Worm (Caenorhabditis elegans) whole organism, young adult: ENCODE results near the gene F41G3.21.

ENCODE experiments used
- B0019.2 ChIP-seq: fragments of 200-800 bp; sonication (Bioruptor generic); conservative IDR thresholded peaks from 2 replicates; pipeline ENCODE4 v1.3.6; 2022; ENCODE audit warnings: missing genetic modification reagents, missing genetic modification characterization, missing compliant biosample characterization
- T26A5.8 ChIP-seq: sonication (generic microtip); optimal IDR thresholded peaks from 2 replicates; lab custom pipeline; 2016; ENCODE audit warnings: missing genetic modification characterization, missing compliant biosample characterization
- Y67H2A.10 ChIP-seq: fragments of 200-800 bp; sonication (Bioruptor generic); conservative IDR thresholded peaks from 2 replicates; pipeline ENCODE4 v1.3.6; 2022; ENCODE audit warnings: missing genetic modification reagents, missing genetic modification characterization, missing compliant biosample characterization
- ccch-3 ChIP-seq: fragments of 200-800 bp; sonication (Bioruptor generic); optimal IDR thresholded peaks from 2 replicates; lab custom pipeline; 2018; ENCODE audit warnings: mild to moderate bottlenecking, missing genetic modification characterization, missing compliant biosample characterization
- let-607 ChIP-seq, 2 experiments: fragments of 200-800 bp in 1 of 2; sonication (Bioruptor generic) in 1 of 2; sonication (generic microtip) in 1 of 2; optimal IDR thresholded peaks; 2 replicates each; lab custom pipeline; 2016 to 2018; ENCODE audit warnings: mild to moderate bottlenecking in 2 of 2, missing compliant biosample characterization in 2 of 2, missing genetic modification characterization in 2 of 2, moderate library complexity in 2 of 2, missing genotype in 1 of 2
- lin-54 ChIP-seq: fragments of 200-800 bp; sonication (Bioruptor generic); optimal IDR thresholded peaks from 2 replicates; lab custom pipeline; 2018; ENCODE audit warnings: mild to moderate bottlenecking, missing genetic modification characterization, missing compliant biosample characterization
- madf-3 ChIP-seq: fragments of 200-800 bp; sonication (Bioruptor generic); IDR thresholded peaks from 2 replicates; pipeline ENCODE4 v1.3.6; 2022; ENCODE audit warnings: missing genetic modification reagents, missing genetic modification characterization, missing compliant biosample characterization
- mel-28 ChIP-seq: sonication (generic microtip); optimal IDR thresholded peaks from 2 replicates; lab custom pipeline; 2016; ENCODE audit warnings: borderline replicate concordance, mild to moderate bottlenecking, missing genetic modification characterization, missing compliant biosample characterization
- pha-4 ChIP-seq: fragments of 150-350 bp; sonication (generic microtip); optimal IDR thresholded peaks from 2 replicates; lab custom pipeline; 2014; ENCODE audit warnings: missing biosample characterization, missing genetic modification reagents, missing genetic modification characterization
- somi-1 ChIP-seq: fragments of 200-800 bp; sonication (Bioruptor generic); optimal IDR thresholded peaks from 2 replicates; lab custom pipeline; 2018; ENCODE audit warnings: mild to moderate bottlenecking, missing genetic modification characterization, missing compliant biosample characterization
- unc-62 ChIP-seq: fragments of 150-350 bp; optimal IDR thresholded peaks from 2 replicates; lab custom pipeline; 2014; ENCODE audit warnings: missing biosample characterization, missing genetic modification reagents, missing genetic modification characterization

- no peak for TF ChIP-seq pha-4 (tag; lab: Kevin White, UChicago)
- TF ChIP-seq ccch-3 (GFP tag; lab: Kevin White, UChicago) = no peak
- TF ChIP-seq let-607 (tag; optimal IDR thresholded peaks at IDR 0.05; lab: Kevin White, UChicago) = no peak
- no peak for TF ChIP-seq B0019.2 (GFP tag; lab: Robert Waterston, UW)
- no peak for TF ChIP-seq Y67H2A.10 (GFP tag; lab: Robert Waterston, UW)
- TF ChIP-seq mel-28 = no peak
- TF ChIP-seq unc-62 (GFP tag; lab: Kevin White, UChicago) = no peak
- 0 out of 2 replicates have a peak, but pooled peaks have one; percentile 7 for TF ChIP-seq madf-3 (GFP tag; lab: Robert Waterston, UW)
- TF ChIP-seq lin-54 = no peak
- no peak for TF ChIP-seq T26A5.8
- TF ChIP-seq somi-1 (GFP tag; lab: Kevin White, UChicago) = no peak
These were observed 16.7 kb downstream of the F41G3.21 start, which contains the start of gene mrps-18.C for ce11 chrII:6736066-6736465.
